Worm (Caenorhabditis elegans) whole organism, L3 larva: ENCODE data around the gene F17E9.2.

ENCODE experiments used
- ZK546.5 ChIP-seq: sonication (generic microtip); optimal IDR thresholded peaks from 2 replicates; lab custom pipeline; 2017; ENCODE audit warnings: missing biosample characterization, missing genetic modification characterization
- ceh-16 ChIP-seq: sonication (generic microtip); optimal IDR thresholded peaks from 2 replicates; lab custom pipeline; 2017; ENCODE audit warnings: missing biosample characterization, missing genetic modification characterization
- unc-39 ChIP-seq: sonication (generic microtip); optimal IDR thresholded peaks from 4 replicates; lab custom pipeline; 2017; ENCODE audit warnings: missing biosample characterization, missing genetic modification characterization
- unc-62 ChIP-seq: fragments of 150-350 bp; sonication (generic microtip); optimal IDR thresholded peaks from 4 replicates; lab custom pipeline; 2014; ENCODE audit warnings: missing biosample characterization, missing genetic modification reagents, missing genetic modification characterization

DNA sequence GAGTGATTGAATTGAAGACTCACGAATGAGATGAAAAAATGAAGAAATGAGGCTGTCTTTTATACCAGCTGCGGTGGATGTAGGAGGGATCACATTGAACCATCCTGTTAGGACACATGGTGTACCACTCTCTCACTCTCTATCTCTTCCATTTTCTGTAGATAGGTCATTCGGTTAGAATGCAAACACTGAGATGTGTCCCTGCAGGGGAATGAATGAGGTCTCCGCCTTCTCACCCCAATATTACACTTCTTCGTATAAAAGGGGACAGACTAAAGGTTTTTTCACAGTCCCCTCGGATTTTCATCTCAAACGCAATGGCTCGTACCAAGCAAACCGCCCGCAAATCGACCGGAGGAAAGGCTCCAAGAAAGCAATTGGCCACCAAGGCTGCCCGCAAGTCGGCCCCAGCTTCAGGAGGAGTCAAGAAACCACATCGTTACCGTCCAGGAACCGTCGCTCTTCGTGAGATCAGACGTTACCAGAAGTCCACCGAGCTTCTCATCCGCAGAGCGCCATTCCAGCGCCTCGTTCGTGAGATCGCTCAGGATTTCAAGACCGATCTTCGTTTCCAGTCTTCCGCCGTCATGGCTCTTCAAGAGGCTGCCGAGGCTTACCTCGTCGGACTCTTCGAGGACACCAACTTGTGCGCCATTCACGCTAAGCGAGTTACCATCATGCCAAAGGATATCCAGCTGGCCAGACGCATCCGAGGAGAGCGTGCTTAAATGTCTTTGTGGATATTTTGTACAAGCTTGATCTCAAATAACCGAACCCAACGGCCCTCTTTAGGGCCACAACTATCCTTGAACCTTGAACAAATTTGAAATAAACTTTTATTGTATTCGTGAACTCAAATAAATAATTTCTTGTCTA lies 21.5 kb upstream of the F17E9.2 start, which contains the start of gene his-32:
- TF ChIP-seq unc-39 (no peak), ceh-16 (tag; lab: Kevin White, UChicago) (no peak), ZK546.5 (tag; lab: Kevin White, UChicago) (no peak), unc-62 (no peak)
